Fruit fly (Drosophila melanogaster): Measurements from ENCODE around the gene CG11555.

The CG11555 gene

dm6 chr2L:243819-244218 is 29.8 kb upstream of the CG11555 start (continued):
- TF ChIP-seq zfh1 (GFP tag; IDR thresholded peaks at IDR 0.05) (no peak), CG5180 (GFP tag; optimal IDR thresholded peaks at IDR 0.05) (no peak), CG34376 (GFP tag; optimal IDR thresholded peaks at IDR 0.05) (no peak), CG12942 (GFP tag; optimal IDR thresholded peaks at IDR 0.05) (no peak), CG10654 (GFP tag; optimal IDR thresholded peaks at IDR 0.05) (peak; percentile 6), ken (GFP tag; IDR thresholded peaks at IDR 0.05) (no peak), CG6854 (GFP tag; optimal IDR thresholded peaks at IDR 0.05) (no peak), h (optimal IDR thresholded peaks at IDR 0.05) (no peak), Hmr (GFP tag; optimal IDR thresholded peaks at IDR 0.05) (peak; percentile 40), ems (GFP tag; optimal IDR thresholded peaks at IDR 0.05) (no peak), lbe (GFP tag; optimal IDR thresholded peaks at IDR 0.05) (no peak), Nf-YB (GFP tag; optimal IDR thresholded peaks at IDR 0.05) (peak; percentile 30), gce (GFP tag; IDR thresholded peaks at IDR 0.05) (no peak), exex (tag; optimal IDR thresholded peaks at IDR 0.05) (no peak), Hr78 (GFP tag; optimal IDR thresholded peaks at IDR 0.05) (no peak), CG1529 (GFP tag; optimal IDR thresholded peaks at IDR 0.05) (no peak), peb (GFP tag; IDR thresholded peaks at IDR 0.05) (no peak), dpn (GFP tag; optimal IDR thresholded peaks at IDR 0.05) (no peak), Six4 (GFP tag; optimal IDR thresholded peaks at IDR 0.05) (no peak), bigmax (GFP tag; optimal IDR thresholded peaks at IDR 0.05) (no peak), ash1 (GFP tag; optimal IDR thresholded peaks at IDR 0.05) (no peak), pzg (GFP tag; optimal IDR thresholded peaks at IDR 0.05) (no peak), tx (GFP tag; optimal IDR thresholded peaks at IDR 0.05) (no peak), Poxn (GFP tag; IDR thresholded peaks at IDR 0.05) (no peak), CG12236 (GFP tag; optimal IDR thresholded peaks at IDR 0.05) (no peak), her (GFP tag; optimal IDR thresholded peaks at IDR 0.05) (no peak), CG17829 (tag; optimal IDR thresholded peaks at IDR 0.05) (no peak), Neu2 (GFP tag; optimal IDR thresholded peaks at IDR 0.05; ENCODE audit: borderline replicate concordance) (no peak), sna (GFP tag; IDR thresholded peaks at IDR 0.05; ENCODE audit: partially characterized antibody) (no peak), CG6272 (GFP tag; IDR thresholded peaks at IDR 0.05) (0 out of 2 replicates have a peak, but pooled peaks have one; percentile 21), CG1832 (GFP tag; optimal IDR thresholded peaks at IDR 0.05) (no peak), CG16863 (GFP tag; optimal IDR thresholded peaks at IDR 0.05) (no peak), tap (tag; optimal IDR thresholded peaks at IDR 0.05) (no peak), CG11093 (GFP tag; IDR thresholded peaks at IDR 0.05) (no peak), CG9609 (GFP tag; optimal IDR thresholded peaks at IDR 0.05) (no peak), jing (GFP tag; optimal IDR thresholded peaks at IDR 0.05) (no peak), ftz-f1 (GFP tag; optimal IDR thresholded peaks at IDR 0.05) (no peak), Usf (GFP tag; optimal IDR thresholded peaks at IDR 0.05) (no peak), CG4282 (GFP tag; optimal IDR thresholded peaks at IDR 0.05) (no peak), Oli (tag; optimal IDR thresholded peaks at IDR 0.05) (peak; percentile 16), Chrac-16 (GFP tag; optimal IDR thresholded peaks at IDR 0.05) (no peak), Hr51 (GFP tag; optimal IDR thresholded peaks at IDR 0.05) (no peak), Ada2b (GFP tag; IDR thresholded peaks at IDR 0.05) (no peak), CG2116 (GFP tag; optimal IDR thresholded peaks at IDR 0.05) (no peak), CG18619 (GFP tag; optimal IDR thresholded peaks at IDR 0.05) (no peak), Taf1 (GFP tag; IDR thresholded peaks at IDR 0.05) (no peak), gt (GFP tag; IDR thresholded peaks at IDR 0.05) (no peak), CG13624 (GFP tag; optimal IDR thresholded peaks at IDR 0.05) (no peak), pros (GFP tag; optimal IDR thresholded peaks at IDR 0.05) (no peak), ara (GFP tag; IDR thresholded peaks at IDR 0.05) (no peak), slou (GFP tag; optimal IDR thresholded peaks at IDR 0.05) (no peak), CG2712 (tag; optimal IDR thresholded peaks at IDR 0.05) (no peak)
